Fruit fly (Drosophila melanogaster) whole organism, embryonic: Measurements from ENCODE around the gene Scm.

Source experiments
- Abd-B ChIP-seq: fragments of 200-800 bp; sonication (Bioruptor generic); optimal IDR thresholded peaks from 2 replicates; lab custom pipeline; 2018; ENCODE audit warnings: missing biosample characterization, mild to moderate bottlenecking, missing genetic modification characterization, moderate library complexity
- Awh ChIP-seq: fragments of 200-800 bp; sonication (Bioruptor generic); IDR thresholded peaks from 2 replicates; pipeline ENCODE4, ENCODE4 v1.3.6; 2022; ENCODE audit warnings: missing biosample characterization, missing genetic modification characterization
- CG10431 ChIP-seq: fragments of 200-800 bp; sonication (Bioruptor generic); optimal IDR thresholded peaks from 3 replicates; lab custom pipeline; 2018; ENCODE audit warnings: missing biosample characterization, mild to moderate bottlenecking, missing genetic modification characterization
- CG12155 ChIP-seq: fragments of 200-800 bp; sonication (Bioruptor generic); optimal IDR thresholded peaks from 3 replicates; lab custom pipeline; 2016; ENCODE audit warnings: missing biosample characterization, missing genetic modification characterization
- CG12769 ChIP-seq: fragments of 200-800 bp; sonication (Bioruptor generic); optimal IDR thresholded peaks from 2 replicates; lab custom pipeline; 2019; ENCODE audit warnings: missing biosample characterization, mild to moderate bottlenecking, missing genetic modification characterization, moderate library complexity
- CG13123 ChIP-seq: fragments of 200-800 bp; sonication (Bioruptor generic); optimal IDR thresholded peaks from 2 replicates; lab custom pipeline; 2016; ENCODE audit warnings: missing biosample characterization, missing genetic modification characterization
- CG13424 ChIP-seq: fragments of 200-800 bp; sonication (Bioruptor generic); optimal IDR thresholded peaks from 2 replicates; lab custom pipeline; 2019; ENCODE audit warnings: missing biosample characterization, mild to moderate bottlenecking, missing genetic modification characterization, moderate library complexity
- CG13624 ChIP-seq: fragments of 200-800 bp; sonication (Bioruptor generic); optimal IDR thresholded peaks from 2 replicates; lab custom pipeline; 2016; ENCODE audit warnings: missing biosample characterization, missing genetic modification characterization
- CG14441 ChIP-seq: fragments of 200-800 bp; sonication (Bioruptor generic); IDR thresholded peaks from 2 replicates; pipeline ENCODE4 v1.3.6; 2022; ENCODE audit warnings: missing biosample characterization, missing genetic modification characterization
- CG17612 ChIP-seq: fragments of 200-800 bp; sonication (Bioruptor generic); IDR thresholded peaks from 2 replicates; pipeline ENCODE4 v1.3.6; 2022; ENCODE audit warnings: missing biosample characterization, missing genetic modification characterization
- CG18262 ChIP-seq: fragments of 200-800 bp; optimal IDR thresholded peaks from 3 replicates; lab custom pipeline; 2019; ENCODE audit warnings: missing biosample characterization, mild to moderate bottlenecking, missing genetic modification characterization, moderate library complexity
- CG2875 ChIP-seq: fragments of 200-800 bp; sonication (Bioruptor generic); optimal IDR thresholded peaks from 2 replicates; lab custom pipeline; 2017; ENCODE audit warnings: missing biosample characterization, mild to moderate bottlenecking, missing genetic modification characterization, missing genetic modification reagents
- CG42726 ChIP-seq: fragments of 200-800 bp; sonication (Bioruptor generic); IDR thresholded peaks from 2 replicates; pipeline ENCODE4 v1.3.6; 2022; ENCODE audit warnings: missing biosample characterization, missing genetic modification characterization; ENCODE audit not compliant: partially characterized antibody
- CG4282 ChIP-seq: fragments of 200-800 bp; sonication (Bioruptor generic); optimal IDR thresholded peaks from 2 replicates; lab custom pipeline; 2016; ENCODE audit warnings: missing biosample characterization, missing genetic modification characterization
- CG4820 ChIP-seq: fragments of 200-800 bp; sonication (Bioruptor generic); optimal IDR thresholded peaks from 3 replicates; lab custom pipeline; 2016; ENCODE audit warnings: missing biosample characterization, missing genetic modification characterization
- CG6689 ChIP-seq: fragments of 200-800 bp; sonication (Bioruptor generic); IDR thresholded peaks from 2 replicates; pipeline ENCODE4 v1.3.6; 2022; ENCODE audit warnings: missing biosample characterization, missing genetic modification characterization
- CG8281 ChIP-seq: fragments of 200-800 bp; sonication (Bioruptor generic); optimal IDR thresholded peaks from 2 replicates; lab custom pipeline; 2018; ENCODE audit warnings: missing biosample characterization, mild to moderate bottlenecking, missing genetic modification characterization, moderate library complexity
- CG8944 ChIP-seq: fragments of 200-800 bp; sonication (Bioruptor generic); optimal IDR thresholded peaks from 3 replicates; lab custom pipeline; 2016; ENCODE audit warnings: missing biosample characterization, missing genetic modification characterization
- CG9437 ChIP-seq: fragments of 200-800 bp; sonication (Bioruptor generic); optimal IDR thresholded peaks from 2 replicates; lab custom pipeline; 2018; ENCODE audit warnings: missing biosample characterization, mild to moderate bottlenecking, missing genetic modification characterization
- CG9609 ChIP-seq: fragments of 200-800 bp; sonication (Bioruptor generic); optimal IDR thresholded peaks from 3 replicates; lab custom pipeline; 2016; ENCODE audit warnings: missing biosample characterization, missing genetic modification characterization
- D19A ChIP-seq: fragments of 200-800 bp; optimal IDR thresholded peaks from 3 replicates; lab custom pipeline; 2019; ENCODE audit warnings: missing biosample characterization, mild to moderate bottlenecking, missing genetic modification characterization, moderate library complexity
- Dad ChIP-seq: fragments of 200-800 bp; sonication (Bioruptor generic); optimal IDR thresholded peaks from 3 replicates; lab custom pipeline; 2016; ENCODE audit warnings: missing biosample characterization, missing genetic modification characterization
- Deaf1 ChIP-seq: fragments of 200-800 bp; optimal IDR thresholded peaks from 3 replicates; lab custom pipeline; 2019; ENCODE audit warnings: missing biosample characterization, mild to moderate bottlenecking, missing genetic modification characterization, moderate library complexity
- E2f1 ChIP-seq: fragments of 200-800 bp; sonication (Bioruptor generic); IDR thresholded peaks from 2 replicates; pipeline ENCODE4 v1.3.6; 2022; ENCODE audit warnings: missing biosample characterization, missing genetic modification characterization
- E2f2 ChIP-seq: fragments of 200-800 bp; sonication (Bioruptor generic); IDR thresholded peaks from 2 replicates; pipeline ENCODE4 v1.3.6; 2022; ENCODE audit warnings: missing biosample characterization, missing genetic modification characterization
- Ets97D ChIP-seq: fragments of 200-800 bp; sonication (Bioruptor generic); optimal IDR thresholded peaks from 3 replicates; lab custom pipeline; 2016; ENCODE audit warnings: missing biosample characterization, missing genetic modification characterization
- Gug ChIP-seq: fragments of 200-800 bp; sonication (Bioruptor generic); IDR thresholded peaks from 4 replicates; pipeline ENCODE4 v1.3.6; 2022; ENCODE audit warnings: missing biosample characterization, missing genetic modification characterization
- HLHmδ ChIP-seq: fragments of 200-800 bp; sonication (Bioruptor generic); optimal IDR thresholded peaks from 2 replicates; lab custom pipeline; 2018; ENCODE audit warnings: missing biosample characterization, mild to moderate bottlenecking, missing genetic modification characterization, moderate library complexity
- Hr78 ChIP-seq, 2 experiments: fragments of 200-800 bp in 1 of 2; fragments of >200 bp in 1 of 2; sonication (Bioruptor generic) in 1 of 2; optimal IDR thresholded peaks; 2 replicates each; lab custom pipeline; 2017 to 2019; ENCODE audit warnings: missing biosample characterization in 2 of 2, missing genetic modification characterization in 2 of 2, mild to moderate bottlenecking in 1 of 2, moderate library complexity in 1 of 2
- NC2β ChIP-seq: fragments of 200-800 bp; sonication (Bioruptor generic); optimal IDR thresholded peaks from 2 replicates; lab custom pipeline; 2016; ENCODE audit warnings: missing biosample characterization, missing genetic modification characterization
- NfI ChIP-seq: fragments of 200-800 bp; sonication (Bioruptor generic); optimal IDR thresholded peaks from 3 replicates; lab custom pipeline; 2018; ENCODE audit warnings: missing biosample characterization, mild to moderate bottlenecking, missing genetic modification characterization, moderate library complexity
- Oli ChIP-seq: fragments of 200-800 bp; sonication (Bioruptor generic); optimal IDR thresholded peaks from 2 replicates; lab custom pipeline; 2018; ENCODE audit warnings: missing biosample characterization, mild to moderate bottlenecking, missing genetic modification characterization, moderate library complexity
- Opbp ChIP-seq: fragments of 200-800 bp; sonication (Bioruptor generic); IDR thresholded peaks from 3 replicates; pipeline ENCODE4 v1.3.6; 2022; ENCODE audit warnings: missing biosample characterization, missing genetic modification characterization; ENCODE audit not compliant: partially characterized antibody
- Stat92E ChIP-seq, 3 experiments: fragments of >200 bp in 2 of 3; fragments of 200-800 bp in 1 of 3; sonication (Bioruptor generic) in 1 of 3; optimal IDR thresholded peaks; 2 replicates each; lab custom pipeline; 2017 to 2019; ENCODE audit warnings: missing biosample characterization in 3 of 3, missing genetic modification characterization in 3 of 3, mild to moderate bottlenecking in 1 of 3, moderate library complexity in 1 of 3
- ac ChIP-seq: fragments of 200-800 bp; sonication (Bioruptor generic); optimal IDR thresholded peaks from 3 replicates; lab custom pipeline; 2017; ENCODE audit warnings: missing biosample characterization, mild to moderate bottlenecking, missing genetic modification characterization
- bsh ChIP-seq, 2 experiments: fragments of 200-800 bp; sonication (Bioruptor generic); optimal IDR thresholded peaks; 2 replicates each; lab custom pipeline; 2017 to 2018; ENCODE audit warnings: mild to moderate bottlenecking in 2 of 2, missing biosample characterization in 2 of 2, missing genetic modification characterization in 2 of 2, moderate library complexity in 1 of 2
- croc ChIP-seq: fragments of 200-800 bp; sonication (Bioruptor generic); conservative IDR thresholded peaks from 3 replicates; pipeline ENCODE4 v1.3.6; 2022; ENCODE audit warnings: missing biosample characterization, missing genetic modification characterization
- emc ChIP-seq: fragments of 200-800 bp; sonication (Bioruptor generic); optimal IDR thresholded peaks from 2 replicates; lab custom pipeline; 2016; ENCODE audit warnings: missing biosample characterization, missing genetic modification characterization
- gem ChIP-seq: fragments of 200-800 bp; sonication (Bioruptor generic); optimal IDR thresholded peaks from 2 replicates; lab custom pipeline; 2019; ENCODE audit warnings: missing biosample characterization, mild to moderate bottlenecking, missing genetic modification characterization, moderate library complexity
- ind ChIP-seq: fragments of 200-800 bp; sonication (Bioruptor generic); optimal IDR thresholded peaks from 3 replicates; lab custom pipeline; 2016; ENCODE audit warnings: missing biosample characterization, missing genetic modification characterization
- otp ChIP-seq: fragments of 200-800 bp; sonication (Bioruptor generic); IDR thresholded peaks from 3 replicates; pipeline ENCODE4, ENCODE4 v1.3.6; 2022; ENCODE audit warnings: missing biosample characterization, missing genetic modification characterization
- ro ChIP-seq: fragments of 200-800 bp; sonication (Bioruptor generic); IDR thresholded peaks from 2 replicates; pipeline ENCODE4 v1.3.6; 2022; ENCODE audit warnings: missing biosample characterization, missing genetic modification characterization
- sim ChIP-seq: fragments of 200-800 bp; sonication (Bioruptor generic); IDR thresholded peaks from 2 replicates; pipeline ENCODE4 v1.3.6; 2022; ENCODE audit warnings: missing biosample characterization, missing genetic modification characterization
- sisA ChIP-seq: fragments of 200-800 bp; sonication (Bioruptor generic); IDR thresholded peaks from 2 replicates; pipeline ENCODE4 v1.3.6; 2022; ENCODE audit warnings: missing biosample characterization, missing genetic modification characterization
- slbo ChIP-seq: fragments of 200-800 bp; sonication (Bioruptor generic); IDR thresholded peaks from 2 replicates; pipeline ENCODE4 v1.3.6; 2022; ENCODE audit warnings: missing biosample characterization, missing genetic modification characterization
- so ChIP-seq: fragments of 200-800 bp; sonication (Bioruptor generic); IDR thresholded peaks from 3 replicates; pipeline ENCODE4 v1.3.6; 2022; ENCODE audit warnings: missing biosample characterization, missing genetic modification characterization
- tin ChIP-seq: fragments of 200-800 bp; sonication (Bioruptor generic); optimal IDR thresholded peaks from 3 replicates; lab custom pipeline; 2016; ENCODE audit warnings: missing biosample characterization, missing genetic modification characterization
- tio ChIP-seq: fragments of 200-800 bp; sonication (Bioruptor generic); optimal IDR thresholded peaks from 2 replicates; lab custom pipeline; 2017; ENCODE audit warnings: missing biosample characterization, missing genetic modification characterization, inconsistent platforms
- tna ChIP-seq: fragments of 200-800 bp; sonication (Bioruptor generic); IDR thresholded peaks from 2 replicates; pipeline ENCODE4 v1.3.6; 2022; ENCODE audit warnings: missing biosample characterization, missing genetic modification characterization; ENCODE audit not compliant: partially characterized antibody
- yki ChIP-seq: fragments of >200 bp; optimal IDR thresholded peaks from 3 replicates; lab custom pipeline; 2018

The Scm gene

DNA sequence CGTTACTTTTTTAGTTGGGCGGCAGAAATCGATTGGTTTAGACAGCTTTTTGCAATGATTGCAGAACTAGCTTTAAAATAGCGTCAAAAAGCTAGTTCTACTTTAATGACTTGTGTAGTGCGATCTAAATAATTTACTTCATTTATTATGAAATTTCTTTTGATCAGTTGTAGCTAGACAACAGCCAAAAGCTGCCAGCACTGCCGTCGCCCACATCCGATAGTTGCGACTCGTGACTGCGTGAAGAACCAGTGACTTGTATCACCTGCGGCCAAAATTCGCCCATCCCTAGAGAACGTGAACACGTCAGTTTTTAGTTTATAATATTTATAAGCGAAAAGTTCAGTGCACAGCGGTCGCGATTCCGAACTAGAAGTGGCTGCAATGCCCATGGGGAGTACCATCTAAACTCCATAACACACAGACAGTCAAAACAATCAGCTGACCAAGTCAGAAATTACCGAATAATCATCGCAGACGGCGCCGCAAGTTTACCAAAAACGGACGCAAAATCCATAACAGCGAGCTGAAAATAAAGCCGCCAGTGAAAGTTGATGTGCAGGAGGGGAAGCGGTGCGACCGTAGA lies 50.7 kb downstream of the Scm start, which contains the start of gene P58IPK (continued):
- TF ChIP-seq Hr78 (GFP tag; optimal IDR thresholded peaks at IDR 0.05; lab: Kevin White, UChicago) (no peak), otp (GFP tag; lab: Robert Waterston, UW) (no peak), Stat92E (GFP tag; optimal IDR thresholded peaks at IDR 0.05; lab: Kevin White, UChicago) (no peak), tna (GFP tag; lab: Robert Waterston, UW) (peak; percentile 88), Opbp (GFP tag; lab: Robert Waterston, UW) (peak; percentile 96), CG9437 (GFP tag; lab: Kevin White, UChicago) (peak; percentile 26), CG4820 (peak; percentile 43), Oli (peak; percentile 0), ro (GFP tag; lab: Robert Waterston, UW) (no peak), tio (no peak), E2f2 (GFP tag; lab: Robert Waterston, UW) (peak; percentile 80), CG8281 (tag; lab: Kevin White, UChicago) (no peak), Deaf1 (tag; lab: Kevin White, UChicago) (no peak), ac (GFP tag; lab: Kevin White, UChicago) (no peak), Dad (peak; percentile 72), CG10431 (GFP tag; lab: Kevin White, UChicago) (no peak), Awh (GFP tag; lab: Robert Waterston, UW) (no peak), CG9609 (GFP tag; lab: Kevin White, UChicago) (peak; percentile 69), HLHmδ (GFP tag; lab: Kevin White, UChicago) (no peak), so (GFP tag; lab: Robert Waterston, UW) (no peak), bsh (GFP tag; optimal IDR thresholded peaks at IDR 0.05; lab: Kevin White, UChicago) (peak in 1 of 2 experiments; percentile 45), CG18262 (tag; lab: Kevin White, UChicago) (peak; percentile 35), NC2β (peak; percentile 47), Abd-B (GFP tag; lab: Kevin White, UChicago) (peak; percentile 53), ind (GFP tag; lab: Kevin White, UChicago) (peak; percentile 72), Ets97D (GFP tag; lab: Kevin White, UChicago) (peak; percentile 90), NfI (GFP tag; lab: Kevin White, UChicago) (peak; percentile 65), E2f1 (GFP tag; lab: Robert Waterston, UW) (0 out of 2 replicates have a peak, but pooled peaks have one; percentile 21), yki (lab: Kevin White, UChicago) (no peak), sisA (GFP tag; lab: Robert Waterston, UW) (peak; percentile 64), CG8944 (GFP tag; lab: Kevin White, UChicago) (peak; percentile 65), gem (peak; percentile 68), tin (peak; percentile 69), CG4282 (GFP tag; lab: Kevin White, UChicago) (peak; percentile 0), Gug (peak; percentile 89), CG2875 (GFP tag; lab: Kevin White, UChicago) (no peak), slbo (peak; percentile 91), CG12769 (tag; lab: Kevin White, UChicago) (peak; percentile 69), croc (GFP tag; lab: Robert Waterston, UW) (peak; percentile 16; the same call in 1 of the 3 replicates), CG13624 (GFP tag; lab: Kevin White, UChicago) (peak; percentile 85), CG6689 (GFP tag; lab: Robert Waterston, UW) (peak; percentile 61), CG12155 (GFP tag; lab: Kevin White, UChicago) (peak; percentile 78), emc (no peak), D19A (no peak), CG14441 (GFP tag; lab: Robert Waterston, UW) (peak; percentile 77), CG17612 (no peak), sim (no peak), CG13123 (peak; percentile 12), CG42726 (GFP tag; lab: Robert Waterston, UW) (peak; percentile 96), CG13424 (tag; lab: Kevin White, UChicago) (peak; percentile 62)
